Fruit fly (Drosophila melanogaster) whole organism, pupa: Measurements from ENCODE around the gene CG13126.

Source experiments
- CG10348 ChIP-seq: fragments of 200-800 bp; sonication (Bioruptor generic); IDR thresholded peaks from 2 replicates; pipeline ENCODE4 v1.3.6; 2022; ENCODE audit warnings: missing biosample characterization, missing genetic modification characterization
- CG12605 ChIP-seq: fragments of 200-800 bp; sonication (Bioruptor generic); IDR thresholded peaks from 2 replicates; pipeline ENCODE4 v1.3.6; 2022; ENCODE audit warnings: missing biosample characterization, missing genetic modification characterization
- CG13204 ChIP-seq: fragments of 200-800 bp; sonication (Bioruptor generic); optimal IDR thresholded peaks from 2 replicates; lab custom pipeline; 2018; ENCODE audit warnings: missing biosample characterization, mild to moderate bottlenecking, missing genetic modification characterization, moderate library complexity
- CG14655 ChIP-seq: fragments of 200-800 bp; sonication (Bioruptor generic); optimal IDR thresholded peaks from 3 replicates; lab custom pipeline; 2017; ENCODE audit warnings: mild to moderate bottlenecking, missing biosample characterization, missing genetic modification reagents, missing genetic modification characterization
- CG15710 ChIP-seq: fragments of 200-800 bp; sonication (Bioruptor generic); optimal IDR thresholded peaks from 2 replicates; lab custom pipeline; 2018; ENCODE audit warnings: missing biosample characterization, mild to moderate bottlenecking, missing genetic modification characterization, moderate library complexity
- CG17806 ChIP-seq: fragments of 200-800 bp; sonication (Bioruptor generic); optimal IDR thresholded peaks from 2 replicates; lab custom pipeline; 2018; ENCODE audit warnings: missing biosample characterization, mild to moderate bottlenecking, missing genetic modification characterization, moderate library complexity
- CG32121 ChIP-seq: fragments of 200-800 bp; sonication (Bioruptor generic); IDR thresholded peaks from 2 replicates; pipeline ENCODE4 v1.3.6; 2022; ENCODE audit warnings: missing biosample characterization, missing genetic modification characterization
- CG34367 ChIP-seq: fragments of 200-800 bp; sonication (Bioruptor generic); optimal IDR thresholded peaks from 2 replicates; lab custom pipeline; 2018; ENCODE audit warnings: missing biosample characterization, mild to moderate bottlenecking, missing genetic modification characterization
- CG4496 ChIP-seq: fragments of 200-800 bp; sonication (Bioruptor generic); IDR thresholded peaks from 3 replicates; pipeline ENCODE4 v1.3.6; 2022; ENCODE audit warnings: missing biosample characterization, missing genetic modification characterization
- CG8159 ChIP-seq: fragments of 200-800 bp; sonication (Bioruptor generic); optimal IDR thresholded peaks from 3 replicates; lab custom pipeline; 2018; ENCODE audit warnings: missing biosample characterization, mild to moderate bottlenecking, missing genetic modification characterization, moderate library complexity
- CG8301 ChIP-seq: fragments of 200-800 bp; sonication (Bioruptor generic); optimal IDR thresholded peaks from 2 replicates; lab custom pipeline; 2018; ENCODE audit warnings: missing biosample characterization, mild to moderate bottlenecking, missing genetic modification characterization
- CG9948 ChIP-seq: fragments of 200-800 bp; sonication (Bioruptor generic); optimal IDR thresholded peaks from 2 replicates; lab custom pipeline; 2018; ENCODE audit warnings: missing biosample characterization, mild to moderate bottlenecking, missing genetic modification characterization, moderate library complexity
- D1 ChIP-seq: fragments of 200-800 bp; sonication (Bioruptor generic); optimal IDR thresholded peaks from 2 replicates; lab custom pipeline; 2018; ENCODE audit warnings: missing biosample characterization, mild to moderate bottlenecking, missing genetic modification characterization, moderate library complexity
- EcR ChIP-seq: fragments of 200-800 bp; sonication (Bioruptor generic); optimal IDR thresholded peaks from 3 replicates; lab custom pipeline; 2019; ENCODE audit warnings: missing biosample characterization, missing genetic modification characterization, mild to moderate bottlenecking, moderate library complexity, missing genetic modification reagents
- Ets98B ChIP-seq: fragments of 200-800 bp; sonication (Bioruptor generic); IDR thresholded peaks from 2 replicates; pipeline ENCODE4 v1.3.6; 2022; ENCODE audit warnings: missing biosample characterization, missing genetic modification characterization
- Pif1A ChIP-seq: fragments of 200-800 bp; sonication (Bioruptor generic); optimal IDR thresholded peaks from 3 replicates; lab custom pipeline; 2016; ENCODE audit warnings: missing biosample characterization, missing genetic modification characterization
- Pif1B ChIP-seq: fragments of 200-800 bp; sonication (Bioruptor generic); optimal IDR thresholded peaks from 3 replicates; lab custom pipeline; 2016; ENCODE audit warnings: missing biosample characterization, missing genetic modification characterization
- Snoo ChIP-seq: fragments of 200-800 bp; sonication (Bioruptor generic); optimal IDR thresholded peaks from 3 replicates; lab custom pipeline; 2017; ENCODE audit warnings: missing biosample characterization, mild to moderate bottlenecking, missing genetic modification characterization, inconsistent platforms
- fd96Ca ChIP-seq: fragments of 200-800 bp; sonication (Bioruptor generic); IDR thresholded peaks from 3 replicates; pipeline ENCODE4 v1.3.6; 2022; ENCODE audit warnings: missing biosample characterization, missing genetic modification characterization
- gl ChIP-seq: fragments of 200-800 bp; sonication (Bioruptor generic); optimal IDR thresholded peaks from 2 replicates; lab custom pipeline; 2018; ENCODE audit warnings: missing biosample characterization, mild to moderate bottlenecking, missing genetic modification characterization
- rn ChIP-seq: fragments of 200-800 bp; sonication (Bioruptor generic); IDR thresholded peaks from 2 replicates; pipeline ENCODE4 v1.3.6; 2022; ENCODE audit warnings: missing biosample characterization, missing genetic modification characterization

CG13126 gene

DNA sequence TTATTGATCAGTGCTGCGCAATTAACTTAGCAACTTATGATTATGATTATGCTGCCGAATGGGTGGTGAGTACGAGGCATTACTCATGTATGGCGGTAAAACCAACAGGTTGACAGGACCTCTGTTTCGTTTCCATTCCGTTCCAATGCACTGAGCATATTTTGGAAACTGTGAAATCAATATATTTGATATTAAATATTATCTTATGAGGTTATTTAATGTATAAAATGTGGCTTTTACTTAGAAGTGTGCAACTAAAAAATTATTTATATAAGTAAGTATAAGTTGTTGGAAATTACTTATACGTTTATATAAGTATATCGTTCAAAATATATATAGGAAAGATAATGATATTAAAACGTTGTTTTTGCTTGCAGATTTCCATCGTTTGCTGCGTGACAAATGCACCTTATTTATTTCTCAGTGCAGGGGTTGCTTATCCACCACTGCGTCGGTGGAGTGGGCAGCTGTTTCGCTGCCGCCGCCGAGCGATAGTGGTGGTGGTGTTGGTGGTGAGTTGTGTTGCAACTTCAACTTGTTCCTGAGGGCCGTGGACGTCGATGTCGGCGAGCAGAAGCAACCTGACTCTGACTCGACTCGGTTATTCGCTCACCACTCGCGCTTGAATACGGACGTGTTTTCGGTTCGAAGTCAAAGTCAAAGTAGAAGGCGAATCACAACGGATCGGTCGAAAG, 30.2 kb upstream of the CG13126 start, which contains the start of gene bib:
Gene bib, plus strand, starts transcription at position 568 of the 695 bp plus-strand sequence.
- TF ChIP-seq CG8301 (tag; lab: Kevin White, UChicago) = peak; percentile 84
- TF ChIP-seq CG8159 = peak; percentile 95
- peak; percentile 62 for TF ChIP-seq CG32121 (GFP tag; lab: Robert Waterston, UW)
- TF ChIP-seq gl = peak; percentile 68
- peak; percentile 92 for TF ChIP-seq CG14655 (GFP tag; lab: Kevin White, UChicago)
- peak; percentile 51; the same call in 1 of the 3 replicates for TF ChIP-seq fd96Ca
- peak; percentile 90 for TF ChIP-seq CG17806 (tag; lab: Kevin White, UChicago)
- TF ChIP-seq CG15710 (tag; lab: Kevin White, UChicago) = peak; percentile 89
- no peak for TF ChIP-seq rn (GFP tag; lab: Robert Waterston, UW)
- peak; percentile 73; the same call in 1 of the 3 replicates for TF ChIP-seq CG4496 (GFP tag; lab: Robert Waterston, UW)
- peak; percentile 51 for TF ChIP-seq Ets98B (GFP tag; lab: Robert Waterston, UW)
- peak; percentile 85 for TF ChIP-seq CG34367 (tag; lab: Kevin White, UChicago)
- TF ChIP-seq EcR (GFP tag; lab: Kevin White, UChicago) = peak; percentile 56
- 0 out of 2 replicates have a peak, but pooled peaks have one; percentile 33 for TF ChIP-seq CG12605 (GFP tag; lab: Robert Waterston, UW)
- peak; percentile 97 for TF ChIP-seq D1 (tag; lab: Kevin White, UChicago)
- no peak for TF ChIP-seq CG10348 (GFP tag; lab: Robert Waterston, UW)
- TF ChIP-seq Snoo (tag; lab: Kevin White, UChicago) = peak; percentile 82
- TF ChIP-seq Pif1A (GFP tag; lab: Kevin White, UChicago) = peak; percentile 80
- TF ChIP-seq CG13204 (GFP tag; lab: Kevin White, UChicago) = peak; percentile 82
- TF ChIP-seq CG9948 (tag; lab: Kevin White, UChicago) = peak; percentile 96
- peak; percentile 90 for TF ChIP-seq Pif1B
- TF ChIP-seq, all 21 proteins: peak for 19

DNA sequence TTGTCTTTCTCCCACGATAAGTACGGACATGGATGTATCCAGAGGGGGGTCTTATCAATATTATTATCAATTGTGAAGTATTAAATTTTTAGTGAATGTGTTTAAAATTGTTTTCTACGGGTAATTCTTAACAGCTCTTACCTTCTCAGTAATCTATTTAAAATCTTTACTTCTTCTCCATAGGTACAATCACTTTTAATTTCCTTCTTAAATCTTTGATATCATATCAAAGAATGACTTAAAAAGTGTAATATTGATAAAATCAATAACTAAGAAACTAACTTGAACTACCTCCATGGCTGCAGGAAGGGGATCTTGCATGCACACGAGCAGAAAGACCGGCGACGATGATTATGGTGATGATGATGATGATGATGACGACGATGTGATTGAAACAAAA, 28.5 kb upstream of the CG13126 start:
- peak; percentile 81 for TF ChIP-seq CG8159
- peak; percentile 55 for TF ChIP-seq Pif1B
- peak; percentile 29 for TF ChIP-seq CG14655 (GFP tag; lab: Kevin White, UChicago)
- TF ChIP-seq Pif1A (GFP tag; lab: Kevin White, UChicago) = peak; percentile 73
- peak; percentile 20 for TF ChIP-seq CG34367 (tag; lab: Kevin White, UChicago)
- TF ChIP-seq EcR (GFP tag; lab: Kevin White, UChicago) = no peak
- TF ChIP-seq CG9948 (tag; lab: Kevin White, UChicago) = peak; percentile 65
- TF ChIP-seq CG32121 (GFP tag; lab: Robert Waterston, UW) = no peak
- peak; percentile 70 for TF ChIP-seq CG17806 (tag; lab: Kevin White, UChicago)
- no peak for TF ChIP-seq gl
- peak; percentile 64 for TF ChIP-seq CG15710 (tag; lab: Kevin White, UChicago)
- TF ChIP-seq rn (GFP tag; lab: Robert Waterston, UW) = no peak
- TF ChIP-seq Snoo (tag; lab: Kevin White, UChicago) = peak; percentile 75

DNA sequence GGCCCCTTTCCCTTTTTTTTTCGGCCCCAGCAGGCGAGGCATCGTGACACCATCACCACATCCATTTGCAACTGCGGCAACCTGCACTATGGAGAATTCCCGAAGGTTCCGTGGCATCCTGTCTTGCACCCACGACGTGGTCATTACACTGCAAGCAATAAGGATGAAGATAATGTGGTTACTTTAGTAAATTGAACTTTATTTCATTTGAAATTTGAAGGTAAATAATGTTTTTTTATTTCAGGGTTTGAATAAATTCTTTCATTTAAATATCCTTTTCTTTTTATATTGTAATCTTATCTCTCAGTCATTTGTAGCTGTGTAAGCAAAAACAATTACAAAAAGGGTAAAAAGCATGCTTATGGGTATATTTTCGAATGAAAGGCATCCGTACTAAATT, 27.8 kb upstream of the CG13126 start:
- peak; percentile 72 for TF ChIP-seq CG17806 (tag; lab: Kevin White, UChicago)
- TF ChIP-seq CG8159 = peak; percentile 72
- peak; percentile 54 for TF ChIP-seq CG15710 (tag; lab: Kevin White, UChicago)
- peak; percentile 38 for TF ChIP-seq CG14655 (GFP tag; lab: Kevin White, UChicago)
- no peak for TF ChIP-seq EcR (GFP tag; lab: Kevin White, UChicago)
- TF ChIP-seq rn (GFP tag; lab: Robert Waterston, UW) = no peak
- TF ChIP-seq Ets98B (GFP tag; lab: Robert Waterston, UW) = no peak
- TF ChIP-seq fd96Ca = no peak
- TF ChIP-seq CG8301 (tag; lab: Kevin White, UChicago) = peak; percentile 5
- TF ChIP-seq CG4496 (GFP tag; lab: Robert Waterston, UW) = no peak
- TF ChIP-seq CG13204 (GFP tag; lab: Kevin White, UChicago) = no peak
- peak; percentile 7 for TF ChIP-seq gl
- no peak for TF ChIP-seq CG32121 (GFP tag; lab: Robert Waterston, UW)
- TF ChIP-seq CG10348 (GFP tag; lab: Robert Waterston, UW) = no peak
- TF ChIP-seq D1 (tag; lab: Kevin White, UChicago) = no peak
- TF ChIP-seq Snoo (tag; lab: Kevin White, UChicago) = peak; percentile 44
- no peak for TF ChIP-seq CG34367 (tag; lab: Kevin White, UChicago)
- peak; percentile 57 for TF ChIP-seq CG9948 (tag; lab: Kevin White, UChicago)
- peak; percentile 4 for TF ChIP-seq Pif1B
- TF ChIP-seq CG12605 (GFP tag; lab: Robert Waterston, UW) = no peak
- TF ChIP-seq Pif1A (GFP tag; lab: Kevin White, UChicago) = peak; percentile 4
- TF ChIP-seq, all 21 proteins: peak for 10

DNA sequence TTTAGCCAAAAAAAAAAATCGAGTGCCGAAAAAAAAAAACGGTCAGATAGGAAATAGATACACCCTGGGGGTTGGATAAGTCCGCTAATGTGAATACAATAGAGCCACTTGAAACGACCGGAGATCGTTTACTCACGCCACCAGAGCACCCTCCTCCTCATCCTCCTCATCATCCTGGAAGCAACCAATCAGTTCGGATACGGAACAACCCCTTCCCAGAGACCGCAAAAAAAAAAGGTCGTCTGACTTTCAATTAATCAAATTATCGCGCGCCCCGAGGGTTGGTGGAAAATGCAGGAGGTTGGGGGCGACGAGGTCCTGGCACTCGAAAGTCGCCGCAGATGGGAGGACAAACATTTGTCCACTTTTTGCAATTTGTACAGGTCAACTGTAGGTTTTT, 18.6 kb upstream of the CG13126 start:
- TF ChIP-seq Ets98B (GFP tag; lab: Robert Waterston, UW) (no peak), CG9948 (tag; lab: Kevin White, UChicago) (no peak), D1 (tag; lab: Kevin White, UChicago) (no peak), CG17806 (tag; lab: Kevin White, UChicago) (no peak), rn (GFP tag; lab: Robert Waterston, UW) (no peak), CG34367 (tag; lab: Kevin White, UChicago) (no peak), Snoo (tag; lab: Kevin White, UChicago) (no peak), Pif1B (no peak), CG8301 (tag; lab: Kevin White, UChicago) (no peak), CG32121 (GFP tag; lab: Robert Waterston, UW) (no peak), CG10348 (GFP tag; lab: Robert Waterston, UW) (no peak), fd96Ca (no peak)
